Worm (Caenorhabditis elegans): ENCODE data around the gene his-35.

Gene his-35

DNA sequence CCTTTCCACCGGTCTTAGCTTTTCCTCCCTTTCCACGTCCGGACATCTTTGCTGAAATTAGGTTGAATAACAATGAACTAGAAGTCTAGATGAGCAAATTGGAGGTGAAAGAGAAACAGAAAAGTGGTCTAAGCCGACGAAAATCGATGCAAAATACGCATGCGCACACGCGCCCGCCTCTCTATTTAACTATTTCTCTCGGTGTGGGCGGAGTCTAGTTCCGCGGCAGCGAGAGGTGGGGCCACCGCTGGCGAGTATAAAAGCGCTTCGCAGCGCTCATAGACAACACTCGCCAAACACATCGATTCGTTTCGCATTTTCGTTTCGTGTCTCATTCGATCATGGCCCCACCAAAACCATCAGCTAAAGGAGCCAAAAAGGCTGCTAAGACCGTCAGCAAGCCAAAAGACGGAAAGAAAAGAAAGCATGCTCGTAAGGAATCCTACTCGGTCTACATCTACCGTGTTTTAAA is at the start of gene his-35, which contains the start of gene his-41:
his-35 (minus strand) TSS at position 51 of the 472 bp plus-strand sequence.
his-41 (plus strand) TSS at position 299 of the 472 bp plus-strand sequence.
- TF ChIP-seq Y53F4B.3 (GFP tag; IDR thresholded peaks at IDR 0.05) = no peak
- no peak for TF ChIP-seq dpff-1 (tag; optimal IDR thresholded peaks at IDR 0.05)
- no peak for TF ChIP-seq xnd-1 (tag; optimal IDR thresholded peaks at IDR 0.05)
- no peak for TF ChIP-seq ztf-28 (GFP tag; IDR thresholded peaks at IDR 0.05)
- no peak for TF ChIP-seq lin-35 (GFP tag; optimal IDR thresholded peaks at IDR 0.05)
- peak; percentile 32 for TF ChIP-seq nhr-80 (tag; optimal IDR thresholded peaks at IDR 0.05)
- peak; percentile 24; the same call in 1 of the 2 replicates for TF ChIP-seq egl-44 (GFP tag; IDR thresholded peaks at IDR 0.05)
- TF ChIP-seq cebp-1 (GFP tag; IDR thresholded peaks at IDR 0.05) = no peak
- peak; percentile 54 for TF ChIP-seq cebp-1 (tag; optimal IDR thresholded peaks at IDR 0.05)
- no peak for TF ChIP-seq gei-17 (GFP tag; optimal IDR thresholded peaks at IDR 0.05)
- TF ChIP-seq mcd-1 (GFP tag; IDR thresholded peaks at IDR 0.05) = peak; percentile 66
- TF ChIP-seq zfh-2 (GFP tag; conservative IDR thresholded peaks at IDR 0.05) = peak; percentile 75
- peak; percentile 66 for TF ChIP-seq K12H6.12 (tag; optimal IDR thresholded peaks at IDR 0.05)
- TF ChIP-seq C06A6.2 (GFP tag; conservative IDR thresholded peaks at IDR 0.05) = 0 out of 2 replicates have a peak, but pooled peaks have one; percentile 30
- 0 out of 2 replicates have a peak, but pooled peaks have one; percentile 34 for TF ChIP-seq let-526 (GFP tag; IDR thresholded peaks at IDR 0.05)
- TF ChIP-seq F52B5.7 (tag; optimal IDR thresholded peaks at IDR 0.05) = peak; percentile 7
- peak; percentile 12; the same call in 1 of the 2 replicates for TF ChIP-seq F39B2.1 (GFP tag; IDR thresholded peaks at IDR 0.05)
- no peak for TF ChIP-seq sptf-2 (GFP tag; optimal IDR thresholded peaks at IDR 0.05)
- TF ChIP-seq ama-1 (optimal IDR thresholded peaks at IDR 0.05) = peak; percentile 85
- TF ChIP-seq ama-1 (GFP tag; optimal IDR thresholded peaks at IDR 0.05) = no peak
- TF ChIP-seq D2030.7 (GFP tag; IDR thresholded peaks at IDR 0.05) = no peak
- peak; percentile 61 for TF ChIP-seq dox-1 (GFP tag; IDR thresholded peaks at IDR 0.05)
- TF ChIP-seq ztf-26 (tag; optimal IDR thresholded peaks at IDR 0.05) = peak; percentile 10
- peak; percentile 67 for TF ChIP-seq ceh-27 (GFP tag; optimal IDR thresholded peaks at IDR 0.05)
- no peak for TF ChIP-seq lag-1 (GFP tag; IDR thresholded peaks at IDR 0.05)
- TF ChIP-seq egrh-3 (GFP tag; IDR thresholded peaks at IDR 0.05) = no peak
- TF ChIP-seq chd-7 (tag; optimal IDR thresholded peaks at IDR 0.05) = peak; percentile 6
- TF ChIP-seq aptf-2 (GFP tag; conservative IDR thresholded peaks at IDR 0.05) = no peak
- no peak for TF ChIP-seq F22D6.2 (tag; optimal IDR thresholded peaks at IDR 0.05)
- TF ChIP-seq tbp1 (GFP tag; optimal IDR thresholded peaks at IDR 0.05) = peak; percentile 27
- peak; percentile 22 for TF ChIP-seq ZK185.1 (tag; optimal IDR thresholded peaks at IDR 0.05; ENCODE audit: poor library complexity, severe bottlenecking)
- TF ChIP-seq madf-10 (tag; optimal IDR thresholded peaks at IDR 0.05) = no peak
- TF ChIP-seq ceh-58 (GFP tag; IDR thresholded peaks at IDR 0.05) = no peak
- TF ChIP-seq ztf-22 (GFP tag; optimal IDR thresholded peaks at IDR 0.05) = no peak
- peak; percentile 50 for TF ChIP-seq attf-5 (GFP tag; optimal IDR thresholded peaks at IDR 0.05)
- peak; percentile 63 for TF ChIP-seq lin-40 (tag; optimal IDR thresholded peaks at IDR 0.05)
- no peak for TF ChIP-seq nhr-179 (tag; optimal IDR thresholded peaks at IDR 0.05)

DNA sequence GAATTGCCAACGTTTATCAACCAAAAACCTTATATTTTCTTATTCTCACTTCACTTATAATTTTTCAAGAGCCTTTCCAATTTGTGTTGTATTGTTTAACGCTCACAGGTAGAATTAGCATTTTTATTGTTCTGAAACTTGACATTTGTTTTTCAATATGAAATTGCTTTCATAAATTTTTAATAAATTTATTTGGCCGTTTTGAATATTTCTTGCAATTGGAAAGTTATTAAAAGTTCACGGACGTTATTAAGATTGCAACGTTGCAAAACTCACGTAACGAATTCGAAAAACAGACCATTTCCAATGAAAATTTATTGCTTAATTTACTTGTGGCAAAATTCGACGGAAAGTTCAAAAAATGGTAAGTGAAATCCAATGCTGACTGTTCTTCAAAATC is 45.2 kb upstream of the his-35 start, which contains the start of gene K09G1.2:
K09G1.2 (plus strand) TSS at position 301 of the 400 bp plus-strand sequence.
- no peak for TF ChIP-seq nfyb-1 (GFP tag; IDR thresholded peaks at IDR 0.05)

DNA sequence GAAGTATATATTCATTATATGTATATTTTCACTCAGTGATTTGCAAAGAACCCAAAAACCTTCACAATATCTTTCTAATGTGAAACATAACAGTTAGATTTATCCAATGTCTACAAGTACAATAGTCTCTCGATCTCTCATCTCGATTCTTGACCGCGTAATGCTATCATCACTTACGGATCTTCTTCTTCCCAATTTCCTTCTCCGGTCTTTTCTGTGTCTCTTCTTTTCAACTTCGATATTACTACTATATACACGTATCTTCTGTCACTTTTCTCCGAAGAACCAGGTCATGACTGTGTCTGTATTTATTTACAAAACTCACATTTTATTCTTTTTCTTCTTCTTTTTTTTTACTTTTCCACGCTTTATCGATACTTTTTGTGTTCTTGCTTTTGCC is 43.5 kb upstream of the his-35 start:
- TF ChIP-seq B0336.3 (GFP tag; IDR thresholded peaks at IDR 0.05) (no peak), snpc-1.3 (tag; optimal IDR thresholded peaks at IDR 0.05; ENCODE audit: insufficient read depth) (no peak), hmg-20 (GFP tag; IDR thresholded peaks at IDR 0.05) (no peak), ztf-28 (GFP tag; IDR thresholded peaks at IDR 0.05) (no peak)

Data from whole organism, young adult.